Fruit fly (Drosophila melanogaster) whole organism, embryonic: ENCODE data around the gene hry.

Source experiments
- Abd-B ChIP-seq: fragments of 200-800 bp; sonication (Bioruptor generic); optimal IDR thresholded peaks from 2 replicates; lab custom pipeline; 2018; ENCODE audit warnings: missing biosample characterization, mild to moderate bottlenecking, missing genetic modification characterization, moderate library complexity
- C15 ChIP-seq: fragments of 200-800 bp; sonication (Bioruptor generic); IDR thresholded peaks from 3 replicates; pipeline ENCODE4 v1.3.6; 2022; ENCODE audit warnings: missing biosample characterization, missing genetic modification characterization
- CG10147 ChIP-seq: fragments of 200-800 bp; sonication (Bioruptor generic); optimal IDR thresholded peaks from 2 replicates; lab custom pipeline; 2019; ENCODE audit warnings: missing biosample characterization, mild to moderate bottlenecking, missing genetic modification characterization, moderate library complexity
- CG10267 ChIP-seq: fragments of 200-800 bp; sonication (Bioruptor generic); optimal IDR thresholded peaks from 2 replicates; lab custom pipeline; 2018; ENCODE audit warnings: missing biosample characterization, mild to moderate bottlenecking, missing genetic modification characterization, moderate library complexity
- CG10979 ChIP-seq: fragments of 200-800 bp; sonication (Bioruptor generic); optimal IDR thresholded peaks from 2 replicates; lab custom pipeline; 2018; ENCODE audit warnings: missing biosample characterization, mild to moderate bottlenecking, missing genetic modification characterization, moderate library complexity
- CG11696 ChIP-seq: fragments of 200-800 bp; sonication (Bioruptor generic); IDR thresholded peaks from 2 replicates; pipeline ENCODE4 v1.3.6; 2022; ENCODE audit warnings: missing biosample characterization, missing genetic modification characterization
- CG15479 ChIP-seq: fragments of 200-800 bp; sonication (Bioruptor generic); optimal IDR thresholded peaks from 3 replicates; lab custom pipeline; 2019; ENCODE audit warnings: missing biosample characterization, mild to moderate bottlenecking, missing genetic modification characterization, moderate library complexity
- CG15601 ChIP-seq: fragments of 200-800 bp; sonication (Bioruptor generic); optimal IDR thresholded peaks from 3 replicates; lab custom pipeline; 2019; ENCODE audit warnings: missing biosample characterization, mild to moderate bottlenecking, missing genetic modification characterization, moderate library complexity
- CG15696 ChIP-seq: fragments of 200-800 bp; sonication (Bioruptor generic); optimal IDR thresholded peaks from 2 replicates; lab custom pipeline; 2019; ENCODE audit warnings: missing biosample characterization, mild to moderate bottlenecking, missing genetic modification characterization, moderate library complexity
- CG16813 ChIP-seq: fragments of 200-800 bp; sonication (Bioruptor generic); IDR thresholded peaks from 3 replicates; pipeline ENCODE4 v1.3.6; 2022; ENCODE audit warnings: missing biosample characterization, missing genetic modification characterization; ENCODE audit not compliant: partially characterized antibody
- CG17361 ChIP-seq: fragments of 200-800 bp; sonication (Bioruptor generic); IDR thresholded peaks from 3 replicates; pipeline ENCODE4 v1.3.6; 2022; ENCODE audit warnings: missing biosample characterization, missing genetic modification characterization
- CG17385 ChIP-seq: fragments of 200-800 bp; sonication (Bioruptor generic); optimal IDR thresholded peaks from 3 replicates; lab custom pipeline; 2018; ENCODE audit warnings: missing biosample characterization, mild to moderate bottlenecking, missing genetic modification characterization
- CG18619 ChIP-seq: fragments of 200-800 bp; sonication (Bioruptor generic); optimal IDR thresholded peaks from 3 replicates; lab custom pipeline; 2017; ENCODE audit warnings: missing biosample characterization, mild to moderate bottlenecking, missing genetic modification characterization
- CG3726 ChIP-seq: fragments of 200-800 bp; sonication (Bioruptor generic); IDR thresholded peaks from 3 replicates; pipeline ENCODE4, ENCODE4 v1.3.6; 2022; ENCODE audit warnings: missing biosample characterization, missing genetic modification characterization
- CG3995 ChIP-seq: fragments of 200-800 bp; sonication (Bioruptor generic); optimal IDR thresholded peaks from 3 replicates; lab custom pipeline; 2016; ENCODE audit warnings: missing biosample characterization, missing genetic modification characterization
- CG6654 ChIP-seq: fragments of 200-800 bp; sonication (Bioruptor generic); optimal IDR thresholded peaks from 2 replicates; lab custom pipeline; 2017; ENCODE audit warnings: missing biosample characterization, mild to moderate bottlenecking, missing genetic modification characterization
- CG7271 ChIP-seq: fragments of 200-800 bp; sonication (Bioruptor generic); optimal IDR thresholded peaks from 2 replicates; lab custom pipeline; 2018; ENCODE audit warnings: missing biosample characterization, mild to moderate bottlenecking, missing genetic modification characterization, moderate library complexity
- CG7372 ChIP-seq: fragments of 200-800 bp; sonication (Bioruptor generic); IDR thresholded peaks from 2 replicates; pipeline ENCODE4 v1.3.6; 2022; ENCODE audit warnings: missing biosample characterization, missing genetic modification characterization
- CG7839 ChIP-seq: fragments of 200-800 bp; sonication (Bioruptor generic); optimal IDR thresholded peaks from 3 replicates; lab custom pipeline; 2018; ENCODE audit warnings: missing biosample characterization, mild to moderate bottlenecking, missing genetic modification characterization, moderate library complexity
- CG8359 ChIP-seq: fragments of 200-800 bp; sonication (Bioruptor generic); optimal IDR thresholded peaks from 2 replicates; lab custom pipeline; 2017; ENCODE audit warnings: missing biosample characterization, mild to moderate bottlenecking, missing genetic modification characterization, borderline replicate concordance
- CG9215 ChIP-seq: fragments of 200-800 bp; sonication (Bioruptor generic); IDR thresholded peaks from 2 replicates; pipeline ENCODE4 v1.3.6; 2022; ENCODE audit warnings: missing biosample characterization, missing genetic modification characterization
- CG9727 ChIP-seq: fragments of 200-800 bp; sonication (Bioruptor generic); optimal IDR thresholded peaks from 3 replicates; lab custom pipeline; 2017; ENCODE audit warnings: missing biosample characterization, mild to moderate bottlenecking, missing genetic modification characterization
- CG9932 ChIP-seq: fragments of 200-800 bp; sonication (Bioruptor generic); IDR thresholded peaks from 2 replicates; pipeline ENCODE4 v1.3.6; 2022; ENCODE audit warnings: missing biosample characterization, missing genetic modification characterization
- Dek ChIP-seq: fragments of 200-800 bp; sonication (Bioruptor generic); optimal IDR thresholded peaks from 3 replicates; lab custom pipeline; 2019; ENCODE audit warnings: missing biosample characterization, mild to moderate bottlenecking, missing genetic modification characterization, moderate library complexity
- Dll ChIP-seq: fragments of 200-800 bp; sonication (Bioruptor generic); IDR thresholded peaks from 4 replicates; pipeline ENCODE4 v1.3.6; 2022; ENCODE audit warnings: missing biosample characterization, missing genetic modification characterization; ENCODE audit not compliant: partially characterized antibody
- Ets65A ChIP-seq: fragments of 200-800 bp; sonication (Bioruptor generic); peaks from one replicate; lab custom pipeline; 2016; ENCODE audit warnings: missing biosample characterization, missing genetic modification characterization
- Gsc ChIP-seq: fragments of 200-800 bp; sonication (Bioruptor generic); IDR thresholded peaks from 2 replicates; pipeline ENCODE4 v1.3.6; 2022; ENCODE audit warnings: missing biosample characterization, missing genetic modification characterization
- Hr78 ChIP-seq, 2 experiments: fragments of 200-800 bp in 1 of 2; fragments of >200 bp in 1 of 2; sonication (Bioruptor generic) in 1 of 2; optimal IDR thresholded peaks; 2 replicates each; lab custom pipeline; 2017 to 2019; ENCODE audit warnings: missing biosample characterization in 2 of 2, missing genetic modification characterization in 2 of 2, mild to moderate bottlenecking in 1 of 2, moderate library complexity in 1 of 2
- Jarid2 ChIP-seq: fragments of 200-800 bp; sonication (Bioruptor generic); optimal IDR thresholded peaks from 3 replicates; lab custom pipeline; 2017; ENCODE audit warnings: mild to moderate bottlenecking, missing biosample characterization, missing genetic modification reagents, missing genetic modification characterization
- Nf-YA ChIP-seq: fragments of 200-800 bp; sonication (Bioruptor generic); IDR thresholded peaks from 2 replicates; pipeline ENCODE4 v1.3.6; 2022; ENCODE audit warnings: missing biosample characterization, missing genetic modification characterization
- Side ChIP-seq: fragments of 200-800 bp; sonication (Bioruptor generic); optimal IDR thresholded peaks from 2 replicates; lab custom pipeline; 2016; ENCODE audit warnings: missing biosample characterization, missing genetic modification characterization
- YL-1 ChIP-seq: fragments of 200-800 bp; sonication (Bioruptor generic); optimal IDR thresholded peaks from 3 replicates; lab custom pipeline; 2017; ENCODE audit warnings: missing biosample characterization, mild to moderate bottlenecking, missing genetic modification characterization
- abd-A ChIP-seq: fragments of 200-800 bp; sonication (Bioruptor generic); optimal IDR thresholded peaks from 3 replicates; lab custom pipeline; 2019; ENCODE audit warnings: missing biosample characterization, mild to moderate bottlenecking, missing genetic modification characterization, moderate library complexity
- ap ChIP-seq: fragments of 200-800 bp; sonication (Bioruptor generic); IDR thresholded peaks from 2 replicates; pipeline ENCODE4 v1.3.6; 2022; ENCODE audit warnings: missing biosample characterization, missing genetic modification characterization
- bigmax ChIP-seq: fragments of 200-800 bp; sonication (Bioruptor generic); optimal IDR thresholded peaks from 2 replicates; lab custom pipeline; 2018; ENCODE audit warnings: missing biosample characterization, mild to moderate bottlenecking, missing genetic modification characterization
- cas ChIP-seq: fragments of 200-800 bp; sonication (Bioruptor generic); IDR thresholded peaks from 2 replicates; pipeline ENCODE4 v1.3.6; 2022; ENCODE audit warnings: missing biosample characterization, missing genetic modification characterization
- cwo ChIP-seq: fragments of 200-800 bp; sonication (Bioruptor generic); optimal IDR thresholded peaks from 3 replicates; lab custom pipeline; 2017; ENCODE audit warnings: missing biosample characterization, missing genetic modification characterization, mild to moderate bottlenecking, moderate library complexity, missing genetic modification reagents
- gcm2 ChIP-seq: fragments of 200-800 bp; sonication (Bioruptor generic); optimal IDR thresholded peaks from 2 replicates; lab custom pipeline; 2016; ENCODE audit warnings: missing biosample characterization, missing genetic modification characterization
- gro ChIP-seq: fragments of 200-800 bp; sonication (Bioruptor generic); optimal IDR thresholded peaks from 2 replicates; lab custom pipeline; 2016; ENCODE audit warnings: missing biosample characterization, missing genetic modification characterization
- gt ChIP-seq: fragments of 200-800 bp; sonication (Bioruptor generic); IDR thresholded peaks from 2 replicates; pipeline ENCODE4 v1.3.6; 2022; ENCODE audit warnings: missing biosample characterization, missing genetic modification characterization
- mirr ChIP-seq: fragments of 200-800 bp; sonication (Bioruptor generic); optimal IDR thresholded peaks from 3 replicates; lab custom pipeline; 2018; ENCODE audit warnings: missing biosample characterization, mild to moderate bottlenecking, missing genetic modification characterization
- nmo ChIP-seq: fragments of 200-800 bp; sonication (Bioruptor generic); optimal IDR thresholded peaks from 2 replicates; lab custom pipeline; 2018; ENCODE audit warnings: missing biosample characterization, mild to moderate bottlenecking, missing genetic modification characterization, moderate library complexity
- p53 ChIP-seq: fragments of 200-800 bp; sonication (Bioruptor generic); optimal IDR thresholded peaks from 2 replicates; lab custom pipeline; 2016; ENCODE audit warnings: missing biosample characterization, missing genetic modification characterization
- pfk ChIP-seq: fragments of 200-800 bp; sonication (Bioruptor generic); optimal IDR thresholded peaks from 2 replicates; lab custom pipeline; 2018; ENCODE audit warnings: missing biosample characterization, mild to moderate bottlenecking, missing genetic modification characterization, moderate library complexity
- rib ChIP-seq: fragments of 200-800 bp; sonication (Bioruptor generic); IDR thresholded peaks from 2 replicates; pipeline ENCODE4 v1.3.6; 2022; ENCODE audit warnings: missing biosample characterization, missing genetic modification characterization
- stc ChIP-seq: fragments of 200-800 bp; sonication (Bioruptor generic); IDR thresholded peaks from 2 replicates; pipeline ENCODE4 v1.3.6; 2022; ENCODE audit warnings: missing biosample characterization, missing genetic modification characterization
- sug ChIP-seq: fragments of 200-800 bp; optimal IDR thresholded peaks from 2 replicates; lab custom pipeline; 2019; ENCODE audit warnings: missing biosample characterization, mild to moderate bottlenecking, missing genetic modification characterization, moderate library complexity
- zfh1 ChIP-seq: fragments of 200-800 bp; sonication (Bioruptor generic); IDR thresholded peaks from 3 replicates; pipeline ENCODE4 v1.3.6; 2022; ENCODE audit warnings: missing biosample characterization, missing genetic modification characterization

The hry gene

dm6 chr3L:8700054-8700642 is 24.6 kb downstream of the hry start (continued):
- TF ChIP-seq YL-1 (no peak), CG15479 (GFP tag; lab: Kevin White, UChicago) (peak; percentile 43), CG3726 (GFP tag; lab: Robert Waterston, UW) (no peak), CG11696 (GFP tag; lab: Robert Waterston, UW) (no peak), CG15696 (tag; lab: Kevin White, UChicago) (peak; percentile 39), sug (tag; lab: Kevin White, UChicago) (peak; percentile 99), C15 (GFP tag; lab: Robert Waterston, UW) (no peak), CG8359 (GFP tag; lab: Kevin White, UChicago) (no peak), mirr (GFP tag; lab: Kevin White, UChicago) (peak; percentile 93), CG7271 (tag; lab: Kevin White, UChicago) (no peak), Side (GFP tag; lab: Kevin White, UChicago) (no peak), Ets65A (no peak), rib (GFP tag; lab: Robert Waterston, UW) (no peak; the same call in 1 of the 2 replicates), abd-A (tag; lab: Kevin White, UChicago) (peak; percentile 5), gro (GFP tag; lab: Kevin White, UChicago) (peak; percentile 69), Dek (tag; lab: Kevin White, UChicago) (no peak), cwo (GFP tag; lab: Kevin White, UChicago) (peak; percentile 98), Hr78 (GFP tag; optimal IDR thresholded peaks at IDR 0.05; lab: Kevin White, UChicago) (peak in 1 of 2 experiments; percentile 88)

dm6 chr3L:8700643-8701208 is 25.2 kb downstream of the hry start:
- TF ChIP-seq CG3995 (GFP tag; lab: Kevin White, UChicago) = peak; percentile 9
- TF ChIP-seq CG17361 (GFP tag; lab: Robert Waterston, UW) = peak; percentile 84
- TF ChIP-seq nmo (GFP tag; lab: Kevin White, UChicago) = peak; percentile 89
- peak; percentile 62 for TF ChIP-seq CG10147
- TF ChIP-seq bigmax (GFP tag; lab: Kevin White, UChicago) = no peak
- peak; percentile 75 for TF ChIP-seq CG10267
- TF ChIP-seq CG7372 (GFP tag; lab: Robert Waterston, UW) = peak; percentile 52
- TF ChIP-seq Abd-B (GFP tag; lab: Kevin White, UChicago) = peak; percentile 77
- peak; percentile 73 for TF ChIP-seq CG9215 (GFP tag; lab: Robert Waterston, UW)
- no peak for TF ChIP-seq CG16813 (GFP tag; lab: Robert Waterston, UW)
- TF ChIP-seq pfk = no peak
- TF ChIP-seq CG17385 (GFP tag; lab: Kevin White, UChicago) = peak; percentile 81
- peak; percentile 72 for TF ChIP-seq CG10979 (tag; lab: Kevin White, UChicago)
- peak; percentile 65 for TF ChIP-seq stc (GFP tag; lab: Robert Waterston, UW)
- TF ChIP-seq zfh1 (GFP tag; lab: Robert Waterston, UW) = peak; percentile 68; the same call in 2 of the 3 replicates
- TF ChIP-seq Gsc (GFP tag; lab: Robert Waterston, UW) = 0 out of 2 replicates have a peak, but pooled peaks have one; percentile 24
- TF ChIP-seq CG9932 (GFP tag; lab: Robert Waterston, UW) = peak; percentile 55; the same call in 1 of the 2 replicates
- TF ChIP-seq cas = 0 out of 2 replicates have a peak, but pooled peaks have one; percentile 15
- TF ChIP-seq p53 (GFP tag; lab: Kevin White, UChicago) = peak; percentile 61
- TF ChIP-seq Dll (GFP tag; lab: Robert Waterston, UW) = no peak
- peak; percentile 64 for TF ChIP-seq Nf-YA
- peak; percentile 43 for TF ChIP-seq CG6654 (GFP tag; lab: Kevin White, UChicago)
- peak; percentile 93 for TF ChIP-seq CG9727
- TF ChIP-seq Jarid2 = peak; percentile 54
- TF ChIP-seq gt (GFP tag; lab: Robert Waterston, UW) = no peak
- peak; percentile 33 for TF ChIP-seq CG15601 (tag; lab: Kevin White, UChicago)
- peak; percentile 35 for TF ChIP-seq gcm2
- peak; percentile 80 for TF ChIP-seq CG18619
- TF ChIP-seq ap (GFP tag; lab: Robert Waterston, UW) = peak; percentile 43
- TF ChIP-seq CG7839 (tag; lab: Kevin White, UChicago) = peak; percentile 90
